Worm (Caenorhabditis elegans) whole organism, mixed stage, embryonic: ENCODE data around the gene ZK105.12.

Experiments used
- bed-3 ChIP-seq: fragments of 200-800 bp; sonication (Bioruptor generic); optimal IDR thresholded peaks from 3 replicates; lab custom pipeline; 2018; ENCODE audit warnings: mild to moderate bottlenecking, missing genetic modification characterization, moderate library complexity, missing compliant biosample characterization
- blmp-1 ChIP-seq: fragments of 150-350 bp; optimal IDR thresholded peaks from 2 replicates; lab custom pipeline; 2014; ENCODE audit warnings: missing biosample characterization, missing genetic modification characterization
- ceh-39 ChIP-seq: fragments of 150-350 bp; optimal IDR thresholded peaks from 2 replicates; lab custom pipeline; 2014; ENCODE audit warnings: missing biosample characterization, missing genetic modification characterization
- ceh-43 ChIP-seq: fragments of 200-800 bp; sonication (Bioruptor generic); optimal IDR thresholded peaks from 2 replicates; lab custom pipeline; 2018; ENCODE audit warnings: mild to moderate bottlenecking, missing genetic modification characterization, moderate library complexity, missing compliant biosample characterization
- ceh-83 ChIP-seq: fragments of 200-800 bp; sonication (Bioruptor generic); optimal IDR thresholded peaks from 2 replicates; lab custom pipeline; 2018; ENCODE audit warnings: mild to moderate bottlenecking, missing genetic modification characterization, missing compliant biosample characterization
- ces-1 ChIP-seq: fragments of 150-350 bp; optimal IDR thresholded peaks from 2 replicates; lab custom pipeline; 2014; ENCODE audit warnings: missing biosample characterization, missing genetic modification reagents, missing genetic modification characterization
- cnd-1 ChIP-seq: fragments of 200-800 bp; sonication (Bioruptor generic); optimal IDR thresholded peaks from 2 replicates; lab custom pipeline; 2018; ENCODE audit warnings: mild to moderate bottlenecking, missing genetic modification characterization, missing compliant biosample characterization
- drap-1 ChIP-seq: fragments of 200-800 bp; sonication (Bioruptor generic); optimal IDR thresholded peaks from 3 replicates; lab custom pipeline; 2018; ENCODE audit warnings: mild to moderate bottlenecking, missing genetic modification characterization, missing compliant biosample characterization
- elt-1 ChIP-seq: sonication (generic microtip); optimal IDR thresholded peaks from 2 replicates; lab custom pipeline; 2017; ENCODE audit warnings: missing genetic modification characterization, mild to moderate bottlenecking, missing compliant biosample characterization, antibody characterized with exemption, moderate library complexity, borderline replicate concordance; ENCODE audit not compliant: insufficient read depth
- elt-3 ChIP-seq: fragments of 150-350 bp; optimal IDR thresholded peaks from 2 replicates; lab custom pipeline; 2014; ENCODE audit warnings: missing biosample characterization, missing genetic modification characterization
- flh-1 ChIP-seq: fragments of 200-800 bp; sonication (Bioruptor generic); optimal IDR thresholded peaks from 2 replicates; lab custom pipeline; 2018; ENCODE audit warnings: mild to moderate bottlenecking, missing genetic modification characterization, moderate library complexity, missing compliant biosample characterization
- ham-2 ChIP-seq: fragments of 200-800 bp; sonication (Bioruptor generic); optimal IDR thresholded peaks from 2 replicates; lab custom pipeline; 2018; ENCODE audit warnings: mild to moderate bottlenecking, missing genetic modification characterization, missing compliant biosample characterization
- lin-32 ChIP-seq: fragments of 200-800 bp; sonication (Bioruptor generic); optimal IDR thresholded peaks from 2 replicates; lab custom pipeline; 2018; ENCODE audit warnings: mild to moderate bottlenecking, missing genetic modification characterization, missing compliant biosample characterization
- lsy-2 ChIP-seq: fragments of 150-350 bp; optimal IDR thresholded peaks from 2 replicates; lab custom pipeline; 2014; ENCODE audit warnings: missing biosample characterization, missing genetic modification characterization
- mab-5 ChIP-seq: fragments of 150-350 bp; optimal IDR thresholded peaks from 2 replicates; lab custom pipeline; 2014; ENCODE audit warnings: missing biosample characterization, missing genetic modification characterization
- mls-2 ChIP-seq: sonication (generic microtip); optimal IDR thresholded peaks from 2 replicates; lab custom pipeline; 2016; ENCODE audit warnings: mild to moderate bottlenecking, missing genetic modification characterization, moderate library complexity, missing compliant biosample characterization
- nhr-12 ChIP-seq: fragments of 150-350 bp; optimal IDR thresholded peaks from 2 replicates; lab custom pipeline; 2014; ENCODE audit warnings: missing biosample characterization, missing genetic modification characterization
- nhr-2 ChIP-seq: fragments of 150-350 bp; optimal IDR thresholded peaks from 2 replicates; lab custom pipeline; 2014; ENCODE audit warnings: missing biosample characterization, missing genetic modification characterization
- nhr-237 ChIP-seq: fragments of 150-350 bp; optimal IDR thresholded peaks from 2 replicates; lab custom pipeline; 2014; ENCODE audit warnings: missing biosample characterization, missing genetic modification characterization
- nhr-28 ChIP-seq: fragments of 150-350 bp; optimal IDR thresholded peaks from 2 replicates; lab custom pipeline; 2014; ENCODE audit warnings: missing biosample characterization, missing genetic modification characterization
- nhr-76 ChIP-seq: sonication (generic microtip); optimal IDR thresholded peaks from 2 replicates; lab custom pipeline; 2017; ENCODE audit warnings: missing biosample characterization, missing genetic modification characterization
- sem-2 ChIP-seq: fragments of 200-800 bp; sonication (Bioruptor generic); optimal IDR thresholded peaks from 2 replicates; lab custom pipeline; 2018; ENCODE audit warnings: mild to moderate bottlenecking, missing genetic modification characterization, missing compliant biosample characterization
- snpc-4 ChIP-seq: fragments of 150-350 bp; optimal IDR thresholded peaks from 2 replicates; lab custom pipeline; 2014; ENCODE audit warnings: missing biosample characterization, missing genetic modification characterization
- sptf-1 ChIP-seq: sonication (generic microtip); optimal IDR thresholded peaks from 2 replicates; lab custom pipeline; 2017; ENCODE audit warnings: mild to moderate bottlenecking, missing genetic modification characterization, moderate library complexity, missing compliant biosample characterization
- tbx-8 ChIP-seq: fragments of 200-800 bp; sonication (Bioruptor generic); optimal IDR thresholded peaks from 2 replicates; lab custom pipeline; 2018; ENCODE audit warnings: mild to moderate bottlenecking, missing genetic modification characterization, moderate library complexity, missing compliant biosample characterization
- unc-120 ChIP-seq: sonication (generic microtip); optimal IDR thresholded peaks from 2 replicates; lab custom pipeline; 2017; ENCODE audit warnings: missing genetic modification characterization, missing compliant biosample characterization; ENCODE audit not compliant: poor library complexity, severe bottlenecking
- unc-62 ChIP-seq: fragments of 150-350 bp; optimal IDR thresholded peaks from 2 replicates; lab custom pipeline; 2014; ENCODE audit warnings: missing biosample characterization, missing genetic modification reagents, missing genetic modification characterization
- zip-8 ChIP-seq: fragments of 150-350 bp; optimal IDR thresholded peaks from 2 replicates; lab custom pipeline; 2014; ENCODE audit warnings: missing biosample characterization, missing genetic modification characterization
- ztf-11 ChIP-seq: fragments of 150-350 bp; optimal IDR thresholded peaks from 2 replicates; lab custom pipeline; 2014; ENCODE audit warnings: missing biosample characterization, missing genetic modification characterization

The ZK105.12 gene

DNA sequence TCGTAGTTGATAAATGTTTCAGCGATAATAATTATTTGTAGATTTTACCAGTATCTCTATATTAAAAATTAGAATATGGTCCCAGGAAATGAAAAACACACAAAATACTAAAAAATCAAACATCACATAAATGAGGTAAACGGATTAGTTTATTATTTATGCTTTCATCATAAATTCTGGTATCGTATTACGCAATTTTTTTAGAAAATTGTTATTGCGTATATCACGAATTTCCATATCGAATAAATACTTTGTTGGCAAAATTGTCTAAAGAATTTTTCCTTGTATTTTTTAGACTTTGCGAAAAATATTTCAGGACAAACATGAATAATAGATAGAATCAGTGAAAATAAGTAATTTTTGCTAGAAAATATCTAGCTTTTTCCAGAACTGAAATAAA is 10.3 kb upstream of the ZK105.12 start:
- TF ChIP-seq zip-8 (tag; lab: Kevin White, UChicago) = peak; percentile 68
- TF ChIP-seq ces-1 (GFP tag; lab: Kevin White, UChicago) = no peak

DNA sequence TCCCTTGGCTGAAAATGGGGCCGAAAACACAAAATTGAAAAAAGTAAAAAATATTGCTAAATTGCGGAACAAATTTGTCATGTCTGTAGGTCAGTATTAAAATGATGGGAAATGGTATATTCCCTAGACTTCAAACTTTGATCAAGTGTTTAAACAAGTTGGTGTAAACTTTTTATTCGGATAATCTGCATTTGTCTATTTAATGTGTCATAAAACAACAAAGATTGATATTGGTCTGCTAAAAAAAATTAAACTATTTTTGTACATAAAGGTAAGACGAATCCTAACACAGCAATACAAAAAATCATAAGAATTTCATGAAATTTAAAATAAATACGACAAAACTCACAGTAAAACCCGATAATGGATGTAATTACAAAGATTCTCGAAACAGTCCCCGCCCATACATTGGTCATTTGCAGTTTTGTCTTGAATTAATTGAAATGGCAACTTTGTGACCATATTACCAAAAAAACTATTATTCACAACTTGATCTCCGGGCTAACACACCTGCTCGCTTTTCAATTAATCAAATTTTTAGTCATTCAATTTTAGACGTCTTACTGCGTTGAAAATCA is 8.1 kb upstream of the ZK105.12 start, which contains the start of the genes ZK105.6 and ZK105.8:
Gene ZK105.6, minus strand, starts transcription at position 101 of the 578 bp plus-strand sequence.
Gene ZK105.8, plus strand, starts transcription at position 528 of the 578 bp plus-strand sequence.
- TF ChIP-seq ces-1 (GFP tag; lab: Kevin White, UChicago) (peak; percentile 16), sptf-1 (no peak)
- TF ChIP-seq, all 35 proteins: peak for 1

DNA sequence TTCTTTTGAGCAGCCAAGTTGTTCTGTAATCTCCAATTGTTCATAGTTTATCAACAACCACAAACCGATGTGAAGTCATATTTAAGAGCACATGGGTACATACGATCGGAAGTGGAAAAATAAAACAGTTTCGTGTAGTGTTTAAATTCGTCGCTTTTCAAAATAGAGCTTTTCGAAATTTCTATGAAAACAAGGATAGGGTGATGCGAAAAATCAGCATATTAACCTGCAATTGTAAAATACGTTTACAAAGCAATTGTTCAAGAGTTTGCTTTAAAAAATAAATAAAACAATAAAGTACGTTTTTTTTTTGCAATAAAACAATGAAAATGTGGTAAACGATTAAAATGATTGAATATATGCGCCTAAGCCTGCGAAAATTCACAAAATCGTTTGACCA is 6.0 kb upstream of the ZK105.12 start, which contains the start of gene ZK105.14:
Gene ZK105.14, minus strand, starts transcription at position 101 of the 400 bp plus-strand sequence.
- TF ChIP-seq bed-3 (GFP tag; lab: Kevin White, UChicago) (no peak), tbx-8 (GFP tag; lab: Kevin White, UChicago) (no peak), mab-5 (tag; lab: Kevin White, UChicago) (no peak), sptf-1 (no peak)

DNA sequence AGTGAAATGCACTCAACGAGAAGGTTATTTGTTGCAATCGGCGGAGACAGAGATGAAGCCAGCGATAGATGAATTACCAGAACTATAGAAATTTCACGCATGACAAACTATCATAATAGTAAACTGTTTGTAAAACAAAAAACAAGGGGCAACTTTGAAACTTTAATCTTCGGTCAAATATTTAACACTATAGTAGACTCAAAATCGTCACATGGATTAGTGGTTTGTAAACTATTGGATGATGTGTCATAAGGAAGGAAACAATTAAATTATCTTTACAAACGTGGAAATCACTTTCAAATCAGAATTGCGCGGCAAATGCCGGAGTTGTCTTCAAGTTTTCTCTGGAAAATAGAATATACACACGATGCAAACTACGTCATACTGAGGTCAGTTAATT is 1.7 kb upstream of the ZK105.12 start, which contains the start of gene ZK105.5:
Gene ZK105.5, minus strand, starts transcription at position 101 of the 400 bp plus-strand sequence.
- no peak for TF ChIP-seq lsy-2 (tag; lab: Kevin White, UChicago)
- TF ChIP-seq, all 35 proteins: peak for 0

DNA sequence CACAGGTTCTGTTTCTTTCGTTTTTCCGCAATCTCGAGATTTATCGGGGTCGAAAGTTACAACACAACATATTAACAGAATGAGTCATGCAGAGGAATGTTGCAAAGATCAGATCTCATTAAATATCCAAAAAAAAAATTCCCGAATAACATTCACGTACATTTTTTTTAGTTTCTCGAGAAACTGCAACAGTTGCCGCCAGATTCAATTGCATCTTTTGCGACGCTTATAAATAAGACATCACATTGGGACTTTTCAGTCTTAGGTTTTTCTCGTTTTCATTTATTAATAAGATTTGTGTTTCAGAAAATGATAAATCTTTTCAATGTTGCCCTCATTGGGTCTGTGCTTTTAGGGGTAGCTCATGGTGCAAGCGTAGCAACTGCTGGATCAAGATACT is 2.2 kb downstream of the ZK105.12 start, which contains the start of gene ZK105.1:
Gene ZK105.1, plus strand, starts transcription at position 301 of the 400 bp plus-strand sequence.
- no peak for TF ChIP-seq elt-1 (tag; lab: Kevin White, UChicago)
- no peak for TF ChIP-seq lin-32 (GFP tag; lab: Kevin White, UChicago)
- TF ChIP-seq flh-1 (GFP tag; lab: Kevin White, UChicago) = no peak
- TF ChIP-seq mab-5 (tag; lab: Kevin White, UChicago) = no peak
- no peak for TF ChIP-seq mls-2 (tag; lab: Kevin White, UChicago)
- no peak for TF ChIP-seq drap-1 (GFP tag; lab: Kevin White, UChicago)
- no peak for TF ChIP-seq ceh-83 (GFP tag; lab: Kevin White, UChicago)
- no peak for TF ChIP-seq elt-3
- no peak for TF ChIP-seq nhr-12
- no peak for TF ChIP-seq unc-62 (GFP tag; lab: Kevin White, UChicago)
- no peak for TF ChIP-seq nhr-237 (tag; lab: Kevin White, UChicago)
- TF ChIP-seq tbx-8 (GFP tag; lab: Kevin White, UChicago) = no peak
- TF ChIP-seq cnd-1 = no peak
- no peak for TF ChIP-seq blmp-1 (tag; lab: Kevin White, UChicago)
- no peak for TF ChIP-seq ztf-11
- TF ChIP-seq nhr-28 (tag; lab: Kevin White, UChicago) = no peak

DNA sequence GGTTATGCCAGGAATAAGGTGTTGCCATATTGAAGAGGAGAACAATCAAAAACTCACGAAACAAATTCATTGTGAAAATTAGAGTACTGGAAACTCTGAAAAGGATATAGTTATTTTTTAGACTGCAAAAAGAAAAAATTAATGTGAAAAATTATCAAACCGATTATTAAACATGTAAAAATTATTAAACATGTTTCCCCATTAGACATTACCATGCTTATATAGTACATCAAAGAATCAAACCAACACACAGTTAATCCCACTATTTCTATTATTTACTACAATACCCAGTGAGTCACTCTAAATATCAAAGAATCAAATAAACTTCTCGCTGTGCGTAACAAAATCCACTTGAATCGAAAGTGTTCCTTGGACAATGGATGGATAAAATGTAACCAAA is 2.9 kb downstream of the ZK105.12 start, which contains the start of gene ZK105.13:
Gene ZK105.13, minus strand, starts transcription at position 101 of the 400 bp plus-strand sequence.
- TF ChIP-seq sem-2 (no peak), nhr-76 (no peak), tbx-8 (GFP tag; lab: Kevin White, UChicago) (no peak), nhr-2 (tag; lab: Kevin White, UChicago) (no peak), flh-1 (GFP tag; lab: Kevin White, UChicago) (no peak), ceh-43 (GFP tag; lab: Kevin White, UChicago) (no peak), elt-1 (tag; lab: Kevin White, UChicago) (no peak), snpc-4 (tag; lab: Kevin White, UChicago) (no peak), ham-2 (GFP tag; lab: Kevin White, UChicago) (no peak), nhr-12 (no peak), ceh-39 (tag; lab: Kevin White, UChicago) (no peak), unc-120 (tag; lab: Kevin White, UChicago) (no peak), bed-3 (GFP tag; lab: Kevin White, UChicago) (no peak), ztf-11 (no peak), zip-8 (tag; lab: Kevin White, UChicago) (no peak), lin-32 (GFP tag; lab: Kevin White, UChicago) (no peak), elt-3 (no peak), ces-1 (GFP tag; lab: Kevin White, UChicago) (no peak), cnd-1 (no peak)
